Worm (Caenorhabditis elegans): ENCODE results near the gene txdc-9.

- TF ChIP-seq ref-1 (GFP tag; conservative IDR thresholded peaks at IDR 0.05) = no peak
- no peak for TF ChIP-seq ztf-29 (GFP tag; IDR thresholded peaks at IDR 0.05)
- TF ChIP-seq flt-1 (GFP tag; IDR thresholded peaks at IDR 0.05) = no peak
Observed at ce11 chrIII:6446807-6447206, 14.8 kb downstream of the txdc-9 start, which contains the start of gene let-721.
